Fruit fly (Drosophila melanogaster): ENCODE results near the gene Clic.

Clic gene

DNA sequence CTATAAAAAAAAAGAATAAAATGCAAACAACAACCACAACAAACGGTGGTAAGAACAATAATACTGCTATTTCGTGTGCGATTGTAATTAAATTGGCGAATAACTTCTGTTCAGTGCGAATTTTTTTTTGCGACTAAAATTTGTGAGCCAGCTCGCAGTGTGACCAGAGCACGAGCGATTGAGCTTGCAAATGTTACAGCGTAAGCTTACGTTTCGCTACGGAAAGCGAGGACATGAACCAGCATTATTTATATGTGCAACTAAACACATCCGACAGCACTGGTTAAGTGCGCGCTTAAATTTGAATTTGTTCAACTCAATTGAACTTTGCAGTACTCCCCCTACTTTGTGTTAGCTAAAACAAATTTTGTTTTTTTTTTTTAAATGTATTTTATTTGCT lies 23.6 kb upstream of the Clic start, which contains the start of gene AMPdeam (continued):
- TF ChIP-seq Spps (tag; optimal IDR thresholded peaks at IDR 0.05) = no peak
- TF ChIP-seq Dp (GFP tag; optimal IDR thresholded peaks at IDR 0.05) = peak; percentile 91
- TF ChIP-seq B-H1 (GFP tag; IDR thresholded peaks at IDR 0.05) = no peak
- peak; percentile 2 for TF ChIP-seq trem (tag; optimal IDR thresholded peaks at IDR 0.05)
- TF ChIP-seq CG15514 (GFP tag; optimal IDR thresholded peaks at IDR 0.05) = peak; percentile 92
- TF ChIP-seq ase (GFP tag; IDR thresholded peaks at IDR 0.05) = no peak
- TF ChIP-seq run (tag; optimal IDR thresholded peaks at IDR 0.05) = no peak
- no peak for TF ChIP-seq CG1792 (GFP tag; optimal IDR thresholded peaks at IDR 0.05)
- no peak for TF ChIP-seq CG15011 (GFP tag; optimal IDR thresholded peaks at IDR 0.05)
- no peak for TF ChIP-seq Dbx (GFP tag; IDR thresholded peaks at IDR 0.05)
- no peak for TF ChIP-seq wdn (GFP tag; IDR thresholded peaks at IDR 0.05)
- no peak for TF ChIP-seq CG10209 (GFP tag; optimal IDR thresholded peaks at IDR 0.05)
- TF ChIP-seq luna (GFP tag; optimal IDR thresholded peaks at IDR 0.05) = no peak
- peak; percentile 65 for TF ChIP-seq lbe (GFP tag; optimal IDR thresholded peaks at IDR 0.05)
- no peak for TF ChIP-seq ttk (GFP tag; IDR thresholded peaks at IDR 0.05)
- peak; percentile 8 for TF ChIP-seq CG12744 (GFP tag; optimal IDR thresholded peaks at IDR 0.05)
- TF ChIP-seq CG7271 (tag; optimal IDR thresholded peaks at IDR 0.05) = no peak
- TF ChIP-seq CG18764 (GFP tag; optimal IDR thresholded peaks at IDR 0.05) = no peak
- TF ChIP-seq CG10267 (tag; optimal IDR thresholded peaks at IDR 0.05) = peak; percentile 85
- TF ChIP-seq CG1647 (GFP tag; optimal IDR thresholded peaks at IDR 0.05) = peak; percentile 9
- TF ChIP-seq CG2120 (GFP tag; optimal IDR thresholded peaks at IDR 0.05) = peak; percentile 61
- peak; percentile 49 for TF ChIP-seq CG11504 (tag; optimal IDR thresholded peaks at IDR 0.05)
- TF ChIP-seq gro (GFP tag; optimal IDR thresholded peaks at IDR 0.05) = peak; percentile 22
- TF ChIP-seq Kr (GFP tag; optimal IDR thresholded peaks at IDR 0.05) = no peak
- no peak for TF ChIP-seq psq (GFP tag; optimal IDR thresholded peaks at IDR 0.05)
- TF ChIP-seq ind (GFP tag; optimal IDR thresholded peaks at IDR 0.05) = peak; percentile 16
- peak; percentile 29 for TF ChIP-seq BEAF-32 (GFP tag; optimal IDR thresholded peaks at IDR 0.05)
- TF ChIP-seq CG2712 (tag; optimal IDR thresholded peaks at IDR 0.05) = no peak
- TF ChIP-seq CG6654 (GFP tag; optimal IDR thresholded peaks at IDR 0.05) = no peak
- no peak for TF ChIP-seq CG6683 (GFP tag; optimal IDR thresholded peaks at IDR 0.05)
- TF ChIP-seq mam (GFP tag; optimal IDR thresholded peaks at IDR 0.05) = peak; percentile 18
- TF ChIP-seq gfzf (GFP tag; optimal IDR thresholded peaks at IDR 0.05) = peak; percentile 85
- no peak for TF ChIP-seq CG31441 (GFP tag; IDR thresholded peaks at IDR 0.05)
- no peak for TF ChIP-seq tll (GFP tag; optimal IDR thresholded peaks at IDR 0.05)
- peak; percentile 66 for TF ChIP-seq Ets65A (GFP tag)
- TF ChIP-seq exex (tag; optimal IDR thresholded peaks at IDR 0.05) = no peak
- TF ChIP-seq CG9437 (GFP tag; optimal IDR thresholded peaks at IDR 0.05) = peak; percentile 99
- peak; percentile 9 for TF ChIP-seq pho (GFP tag; optimal IDR thresholded peaks at IDR 0.05)
- TF ChIP-seq tap (tag; optimal IDR thresholded peaks at IDR 0.05) = no peak
- no peak for TF ChIP-seq Sry-β (GFP tag; optimal IDR thresholded peaks at IDR 0.05)
- TF ChIP-seq CG10565 (GFP tag; optimal IDR thresholded peaks at IDR 0.05) = no peak
- TF ChIP-seq Lhr (GFP tag; optimal IDR thresholded peaks at IDR 0.05) = peak; percentile 84
- TF ChIP-seq ERR (GFP tag; optimal IDR thresholded peaks at IDR 0.05) = no peak
- TF ChIP-seq CG11085 (GFP tag; IDR thresholded peaks at IDR 0.05) = no peak
- no peak for TF ChIP-seq NfI (GFP tag; optimal IDR thresholded peaks at IDR 0.05)
- TF ChIP-seq HmgZ (tag; optimal IDR thresholded peaks at IDR 0.05) = peak; percentile 63
- peak; percentile 39 for TF ChIP-seq Myb (GFP tag; optimal IDR thresholded peaks at IDR 0.05)
